1 fruit fly cellular context compared by ENCODE assay signal in genomic region chr3R:23445249-23445916, dm6.
TF ChIP-seq lines count a peak whose summit lies in the region.

No protein-coding gene starts in this region.

TF ChIP-seq in whole organism, embryonic, 481 proteins besides CTCF, POLR2A, EP300 and RAD21 (continued from another document and continues in another):
- TF ChIP-seq CG18764 (GFP tag; optimal IDR thresholded peaks at IDR 0.05; lab: Kevin White, UChicago) (no peak), CG1602 (GFP tag; optimal IDR thresholded peaks at IDR 0.05; lab: Kevin White, UChicago) (no peak), cato (GFP tag; optimal IDR thresholded peaks at IDR 0.05; lab: Kevin White, UChicago; ENCODE audit: borderline replicate concordance) (no peak), sug (tag; optimal IDR thresholded peaks at IDR 0.05; lab: Kevin White, UChicago) (no peak), Hey (tag; optimal IDR thresholded peaks at IDR 0.05; lab: Kevin White, UChicago) (no peak), lilli (GFP tag; optimal IDR thresholded peaks at IDR 0.05; lab: Kevin White, UChicago) (no peak), HHEX (GFP tag; optimal IDR thresholded peaks at IDR 0.05; lab: Kevin White, UChicago) (peak; percentile 45), sens (GFP tag; lab: Kevin White, UChicago) (peak; percentile 65), otp (GFP tag; IDR thresholded peaks at IDR 0.05; lab: Robert Waterston, UW) (peak; percentile 77), pnt (GFP tag; optimal IDR thresholded peaks at IDR 0.05; lab: Kevin White, UChicago) (no peak), phol (tag; optimal IDR thresholded peaks at IDR 0.05; lab: Kevin White, UChicago) (peak; percentile 11), sima (GFP tag; optimal IDR thresholded peaks at IDR 0.05; lab: Kevin White, UChicago) (no peak), grau (tag; optimal IDR thresholded peaks at IDR 0.05; lab: Kevin White, UChicago) (no peak), Antp (GFP tag; optimal IDR thresholded peaks at IDR 0.05; lab: Kevin White, UChicago) (no peak), CG17912 (GFP tag; optimal IDR thresholded peaks at IDR 0.05; lab: Kevin White, UChicago) (no peak), CG2120 (GFP tag; optimal IDR thresholded peaks at IDR 0.05; lab: Kevin White, UChicago) (no peak), gsb (GFP tag; IDR thresholded peaks at IDR 0.05; lab: Robert Waterston, UW) (peak; percentile 29; the same call in 1 of the 2 replicates), vfl (GFP tag; optimal IDR thresholded peaks at IDR 0.05; lab: Kevin White, UChicago) (no peak), tio (GFP tag; optimal IDR thresholded peaks at IDR 0.05; lab: Kevin White, UChicago) (peak; percentile 26), Dek (tag; optimal IDR thresholded peaks at IDR 0.05; lab: Kevin White, UChicago) (no peak), Taf1 (GFP tag; IDR thresholded peaks at IDR 0.05; lab: Robert Waterston, UW) (no peak), CG12236 (GFP tag; optimal IDR thresholded peaks at IDR 0.05; lab: Kevin White, UChicago) (no peak), CG5953 (GFP tag; IDR thresholded peaks at IDR 0.05; lab: Robert Waterston, UW) (no peak), her (GFP tag; optimal IDR thresholded peaks at IDR 0.05; lab: Kevin White, UChicago) (no peak), CG17568 (GFP tag; optimal IDR thresholded peaks at IDR 0.05; lab: Kevin White, UChicago) (peak; percentile 7), CG9215 (GFP tag; IDR thresholded peaks at IDR 0.05; lab: Robert Waterston, UW) (no peak), en (GFP tag; optimal IDR thresholded peaks at IDR 0.05; lab: Kevin White, UChicago) (no peak), emc (GFP tag; optimal IDR thresholded peaks at IDR 0.05; lab: Kevin White, UChicago) (no peak), ac (GFP tag; optimal IDR thresholded peaks at IDR 0.05; lab: Kevin White, UChicago) (no peak), sens-2 (GFP tag; IDR thresholded peaks at IDR 0.05; lab: Robert Waterston, UW) (no peak), zf30C (GFP tag; optimal IDR thresholded peaks at IDR 0.05; lab: Kevin White, UChicago) (no peak), bab2 (GFP tag; optimal IDR thresholded peaks at IDR 0.05; lab: Kevin White, UChicago) (peak; percentile 17), nom (GFP tag; optimal IDR thresholded peaks at IDR 0.05; lab: Kevin White, UChicago) (no peak), dysf (GFP tag; IDR thresholded peaks at IDR 0.05; lab: Robert Waterston, UW) (no peak; the same call in 2 of the 3 replicates), dmrt99B (tag; optimal IDR thresholded peaks at IDR 0.05; lab: Kevin White, UChicago) (peak; percentile 26), vnd (GFP tag; IDR thresholded peaks at IDR 0.05; lab: Robert Waterston, UW; ENCODE audit: partially characterized antibody) (no peak), Doc3 (GFP tag; IDR thresholded peaks at IDR 0.05; lab: Robert Waterston, UW; ENCODE audit: partially characterized antibody) (no peak), CG10462 (GFP tag; optimal IDR thresholded peaks at IDR 0.05; lab: Kevin White, UChicago) (no peak), pzg (GFP tag; optimal IDR thresholded peaks at IDR 0.05; lab: Kevin White, UChicago) (no peak), Elba2 (GFP tag; optimal IDR thresholded peaks at IDR 0.05; lab: Kevin White, UChicago) (no peak), inv (GFP tag; IDR thresholded peaks at IDR 0.05; lab: Robert Waterston, UW; ENCODE audit: partially characterized antibody) (no peak), cas (GFP tag; IDR thresholded peaks at IDR 0.05; lab: Robert Waterston, UW) (no peak), da (GFP tag; optimal IDR thresholded peaks at IDR 0.05; lab: Kevin White, UChicago) (no peak), tna (GFP tag; IDR thresholded peaks at IDR 0.05; lab: Robert Waterston, UW; ENCODE audit: partially characterized antibody) (no peak), nerfin-1 (tag; optimal IDR thresholded peaks at IDR 0.05; lab: Kevin White, UChicago) (no peak), CG2129 (GFP tag; IDR thresholded peaks at IDR 0.05; lab: Robert Waterston, UW; ENCODE audit: partially characterized antibody) (no peak), B-H1 (GFP tag; IDR thresholded peaks at IDR 0.05; lab: Robert Waterston, UW) (0 out of 3 replicates have a peak, but pooled peaks have one; percentile 26), CG1024 (GFP tag; IDR thresholded peaks at IDR 0.05; lab: Robert Waterston, UW) (peak; percentile 39; the same call in 1 of the 2 replicates), Drgx (GFP tag; IDR thresholded peaks at IDR 0.05; lab: Robert Waterston, UW) (peak; percentile 28; the same call in 1 of the 2 replicates), fd96Cb (tag; optimal IDR thresholded peaks at IDR 0.05; lab: Kevin White, UChicago) (no peak), abd-A (tag; optimal IDR thresholded peaks at IDR 0.05; lab: Kevin White, UChicago) (no peak), Fer3 (tag; optimal IDR thresholded peaks at IDR 0.05; lab: Kevin White, UChicago) (no peak), Optix (GFP tag; IDR thresholded peaks at IDR 0.05; lab: Robert Waterston, UW) (peak; percentile 58; the same call in 1 of the 3 replicates), Side (GFP tag; optimal IDR thresholded peaks at IDR 0.05; lab: Kevin White, UChicago) (no peak), org-1 (GFP tag; optimal IDR thresholded peaks at IDR 0.05; lab: Kevin White, UChicago) (peak; percentile 45), Nf-YB (GFP tag; optimal IDR thresholded peaks at IDR 0.05; lab: Kevin White, UChicago) (no peak), CG4730 (GFP tag; IDR thresholded peaks at IDR 0.05; lab: Robert Waterston, UW) (no peak), salm (tag; optimal IDR thresholded peaks at IDR 0.05; lab: Kevin White, UChicago) (no peak), tup (GFP tag; optimal IDR thresholded peaks at IDR 0.05; lab: Kevin White, UChicago) (no peak), Doc2 (GFP tag; IDR thresholded peaks at IDR 0.05; lab: Robert Waterston, UW) (no peak), Gsc (GFP tag; IDR thresholded peaks at IDR 0.05; lab: Robert Waterston, UW) (no peak), dimm (GFP tag; IDR thresholded peaks at IDR 0.05; lab: Robert Waterston, UW) (no peak), CG6175 (GFP tag; IDR thresholded peaks at IDR 0.05; lab: Robert Waterston, UW) (no peak), CG32532 (GFP tag; IDR thresholded peaks at IDR 0.05; lab: Robert Waterston, UW) (no peak), lab (GFP tag; optimal IDR thresholded peaks at IDR 0.05; lab: Kevin White, UChicago) (peak; percentile 52), CG13424 (tag; optimal IDR thresholded peaks at IDR 0.05; lab: Kevin White, UChicago) (no peak), CG6272 (GFP tag; IDR thresholded peaks at IDR 0.05; lab: Robert Waterston, UW) (no peak), gcm2 (GFP tag; optimal IDR thresholded peaks at IDR 0.05; lab: Kevin White, UChicago) (no peak), CG12744 (GFP tag; optimal IDR thresholded peaks at IDR 0.05; lab: Kevin White, UChicago) (no peak), CrebB (tag; optimal IDR thresholded peaks at IDR 0.05; lab: Kevin White, UChicago) (no peak), pita (GFP tag; optimal IDR thresholded peaks at IDR 0.05; lab: Kevin White, UChicago) (no peak), ap (GFP tag; IDR thresholded peaks at IDR 0.05; lab: Robert Waterston, UW) (no peak), tap (tag; optimal IDR thresholded peaks at IDR 0.05; lab: Kevin White, UChicago) (no peak), p53 (GFP tag; optimal IDR thresholded peaks at IDR 0.05; lab: Kevin White, UChicago) (no peak), wek (GFP tag; optimal IDR thresholded peaks at IDR 0.05; lab: Kevin White, UChicago) (peak; percentile 68), CG3407 (GFP tag; optimal IDR thresholded peaks at IDR 0.05; lab: Kevin White, UChicago) (peak; percentile 19), CG12219 (GFP tag; optimal IDR thresholded peaks at IDR 0.05; lab: Kevin White, UChicago) (peak; percentile 33), ash1 (GFP tag; optimal IDR thresholded peaks at IDR 0.05; lab: Kevin White, UChicago) (no peak), CG31224 (GFP tag; IDR thresholded peaks at IDR 0.05; lab: Robert Waterston, UW) (0 out of 2 replicates have a peak, but pooled peaks have one; percentile 14), CG18262 (tag; optimal IDR thresholded peaks at IDR 0.05; lab: Kevin White, UChicago) (peak; percentile 34), CG11247 (GFP tag; IDR thresholded peaks at IDR 0.05; lab: Robert Waterston, UW) (0 out of 2 replicates have a peak, but pooled peaks have one; percentile 4), onecut (GFP tag; IDR thresholded peaks at IDR 0.05; lab: Robert Waterston, UW) (peak; percentile 56), CG13894 (tag; optimal IDR thresholded peaks at IDR 0.05; lab: Kevin White, UChicago) (no peak), Hmr (GFP tag; optimal IDR thresholded peaks at IDR 0.05; lab: Kevin White, UChicago) (no peak), CG4282 (GFP tag; optimal IDR thresholded peaks at IDR 0.05; lab: Kevin White, UChicago) (no peak), mam (GFP tag; optimal IDR thresholded peaks at IDR 0.05; lab: Kevin White, UChicago) (no peak), Dref (GFP tag; IDR thresholded peaks at IDR 0.05; lab: Robert Waterston, UW) (no peak), rib (GFP tag; IDR thresholded peaks at IDR 0.05; lab: Robert Waterston, UW) (no peak), MBD-R2 (GFP tag; IDR thresholded peaks at IDR 0.05; lab: Robert Waterston, UW) (no peak), CG11723 (GFP tag; optimal IDR thresholded peaks at IDR 0.05; lab: Kevin White, UChicago) (peak; percentile 49), row (GFP tag; IDR thresholded peaks at IDR 0.05; lab: Robert Waterston, UW) (no peak), CG18619 (GFP tag; optimal IDR thresholded peaks at IDR 0.05; lab: Kevin White, UChicago) (no peak), grn (GFP tag; optimal IDR thresholded peaks at IDR 0.05; lab: Kevin White, UChicago) (no peak), pfk (GFP tag; optimal IDR thresholded peaks at IDR 0.05; lab: Kevin White, UChicago) (no peak), GATAe (GFP tag; conservative IDR thresholded peaks at IDR 0.05; lab: Robert Waterston, UW) (no peak), CG4854 (GFP tag; optimal IDR thresholded peaks at IDR 0.05; lab: Kevin White, UChicago) (no peak), fru (optimal IDR thresholded peaks at IDR 0.05; lab: Kevin White, UChicago) (no peak), fu2 (GFP tag; optimal IDR thresholded peaks at IDR 0.05; lab: Kevin White, UChicago) (no peak), CG30020 (tag; optimal IDR thresholded peaks at IDR 0.05; lab: Kevin White, UChicago) (no peak), B-H2 (GFP tag; optimal IDR thresholded peaks at IDR 0.05; lab: Kevin White, UChicago) (no peak), CG1529 (GFP tag; optimal IDR thresholded peaks at IDR 0.05; lab: Kevin White, UChicago) (no peak), slbo (GFP tag; IDR thresholded peaks at IDR 0.05; lab: Robert Waterston, UW) (no peak), Bteb2 (GFP tag; optimal IDR thresholded peaks at IDR 0.05; lab: Kevin White, UChicago) (no peak), sim (GFP tag; IDR thresholded peaks at IDR 0.05; lab: Robert Waterston, UW) (0 out of 2 replicates have a peak, but pooled peaks have one; percentile 7), luna (GFP tag; optimal IDR thresholded peaks at IDR 0.05; lab: Kevin White, UChicago) (no peak), CG15011 (GFP tag; optimal IDR thresholded peaks at IDR 0.05; lab: Kevin White, UChicago) (no peak), CG32772 (GFP tag; IDR thresholded peaks at IDR 0.05; lab: Robert Waterston, UW) (no peak), Lim3 (GFP tag; IDR thresholded peaks at IDR 0.05; lab: Robert Waterston, UW) (no peak), CG12391 (tag; optimal IDR thresholded peaks at IDR 0.05; lab: Kevin White, UChicago) (no peak), Nf-YA (GFP tag; IDR thresholded peaks at IDR 0.05; lab: Robert Waterston, UW) (peak; percentile 49; the same call in 1 of the 2 replicates), CG10979 (tag; optimal IDR thresholded peaks at IDR 0.05; lab: Kevin White, UChicago) (no peak), Pdp1 (GFP tag; optimal IDR thresholded peaks at IDR 0.05; lab: Kevin White, UChicago) (no peak), croc (GFP tag; conservative IDR thresholded peaks at IDR 0.05; lab: Robert Waterston, UW) (no peak), maf-S (GFP tag; optimal IDR thresholded peaks at IDR 0.05; lab: Kevin White, UChicago) (no peak), Aef1 (GFP tag; IDR thresholded peaks at IDR 0.05; lab: Robert Waterston, UW) (no peak), Dad (GFP tag; optimal IDR thresholded peaks at IDR 0.05; lab: Kevin White, UChicago) (no peak), fd102C (GFP tag; optimal IDR thresholded peaks at IDR 0.05; lab: Kevin White, UChicago) (no peak), ham (GFP tag; IDR thresholded peaks at IDR 0.05; lab: Robert Waterston, UW) (no peak), CG4820 (GFP tag; optimal IDR thresholded peaks at IDR 0.05; lab: Kevin White, UChicago) (no peak), CG7839 (tag; optimal IDR thresholded peaks at IDR 0.05; lab: Kevin White, UChicago) (no peak), CG2875 (GFP tag; optimal IDR thresholded peaks at IDR 0.05; lab: Kevin White, UChicago) (peak; percentile 54), H15 (GFP tag; IDR thresholded peaks at IDR 0.05; lab: Robert Waterston, UW) (0 out of 3 replicates have a peak, but pooled peaks have one; percentile 11), CG5245 (GFP tag; optimal IDR thresholded peaks at IDR 0.05; lab: Kevin White, UChicago) (no peak), CG8478 (optimal IDR thresholded peaks at IDR 0.05; lab: Kevin White, UChicago) (no peak), ssp (GFP tag; IDR thresholded peaks at IDR 0.05; lab: Robert Waterston, UW) (no peak), CG14050 (GFP tag; IDR thresholded peaks at IDR 0.05; lab: Robert Waterston, UW) (no peak), CG6689 (GFP tag; IDR thresholded peaks at IDR 0.05; lab: Robert Waterston, UW) (peak; percentile 41; the same call in 1 of the 2 replicates), CG1647 (GFP tag; optimal IDR thresholded peaks at IDR 0.05; lab: Kevin White, UChicago) (no peak), CG18011 (GFP tag; optimal IDR thresholded peaks at IDR 0.05; lab: Kevin White, UChicago) (no peak), Adf1 (GFP tag; IDR thresholded peaks at IDR 0.05; lab: Robert Waterston, UW) (no peak), Dbx (GFP tag; IDR thresholded peaks at IDR 0.05; lab: Robert Waterston, UW) (no peak), CG15269 (tag; optimal IDR thresholded peaks at IDR 0.05; lab: Kevin White, UChicago) (no peak), amos (GFP tag; IDR thresholded peaks at IDR 0.05; lab: Robert Waterston, UW; ENCODE audit: partially characterized antibody) (no peak), CG5180 (GFP tag; optimal IDR thresholded peaks at IDR 0.05; lab: Kevin White, UChicago) (peak; percentile 31), kay (GFP tag; optimal IDR thresholded peaks at IDR 0.05; lab: Kevin White, UChicago) (no peak), CG31388 (GFP tag; optimal IDR thresholded peaks at IDR 0.05; lab: Kevin White, UChicago) (no peak), CG11504 (tag; optimal IDR thresholded peaks at IDR 0.05; lab: Kevin White, UChicago) (peak; percentile 23)
